Fruit fly (Drosophila melanogaster) whole organism, embryonic: ENCODE data around the gene galectin.

Experiments
- CG1529 ChIP-seq: fragments of 200-800 bp; sonication (Bioruptor generic); optimal IDR thresholded peaks from 3 replicates; lab custom pipeline; 2018; ENCODE audit warnings: missing biosample characterization, missing genetic modification characterization
- CG18599 ChIP-seq: fragments of 200-800 bp; sonication (Bioruptor generic); optimal IDR thresholded peaks from 3 replicates; lab custom pipeline; 2017; ENCODE audit warnings: missing biosample characterization, missing genetic modification characterization, mild to moderate bottlenecking, moderate library complexity, missing genetic modification reagents
- CoRest ChIP-seq: fragments of 200-800 bp; sonication (Bioruptor generic); optimal IDR thresholded peaks from 3 replicates; lab custom pipeline; 2018; ENCODE audit warnings: missing biosample characterization, mild to moderate bottlenecking, missing genetic modification characterization, moderate library complexity
- Dll ChIP-seq: fragments of 200-800 bp; sonication (Bioruptor generic); IDR thresholded peaks from 4 replicates; pipeline ENCODE4 v1.3.6; 2022; ENCODE audit warnings: missing biosample characterization, missing genetic modification characterization; ENCODE audit not compliant: partially characterized antibody
- Gsc ChIP-seq: fragments of 200-800 bp; sonication (Bioruptor generic); IDR thresholded peaks from 2 replicates; pipeline ENCODE4 v1.3.6; 2022; ENCODE audit warnings: missing biosample characterization, missing genetic modification characterization
- gce ChIP-seq: fragments of 200-800 bp; sonication (Bioruptor generic); IDR thresholded peaks from 3 replicates; pipeline ENCODE4 v1.3.6; 2022; ENCODE audit warnings: missing biosample characterization, missing genetic modification characterization
- sens ChIP-seq: fragments of 200-800 bp; sonication (Bioruptor generic); peaks from one replicate; lab custom pipeline; 2016; ENCODE audit warnings: missing biosample characterization, missing genetic modification characterization
- ttk ChIP-seq: fragments of 200-800 bp; sonication (Bioruptor generic); IDR thresholded peaks from 2 replicates; pipeline ENCODE4 v2.1.2; 2022; ENCODE audit warnings: missing biosample characterization, missing genetic modification characterization

- TF ChIP-seq ttk (GFP tag; lab: Robert Waterston, UW) (no peak), Dll (GFP tag; lab: Robert Waterston, UW) (no peak), CG1529 (GFP tag; lab: Kevin White, UChicago) (no peak), CG18599 (GFP tag; lab: Kevin White, UChicago) (peak; percentile 22), CoRest (tag; lab: Kevin White, UChicago) (peak; percentile 58), Gsc (GFP tag; lab: Robert Waterston, UW) (no peak), gce (GFP tag; lab: Robert Waterston, UW) (no peak), sens (GFP tag; lab: Kevin White, UChicago) (peak; percentile 84)
Observed at dm6 chr2L:66369-67278, 4.9 kb upstream of the galectin start, which contains the start of gene dbr.
